Fruit fly (Drosophila melanogaster): ENCODE data around the gene Mur29B.
A peak's percentile ranks its signal among the peaks of the same experiment; 100 is the strongest.

Gene Mur29B

DNA sequence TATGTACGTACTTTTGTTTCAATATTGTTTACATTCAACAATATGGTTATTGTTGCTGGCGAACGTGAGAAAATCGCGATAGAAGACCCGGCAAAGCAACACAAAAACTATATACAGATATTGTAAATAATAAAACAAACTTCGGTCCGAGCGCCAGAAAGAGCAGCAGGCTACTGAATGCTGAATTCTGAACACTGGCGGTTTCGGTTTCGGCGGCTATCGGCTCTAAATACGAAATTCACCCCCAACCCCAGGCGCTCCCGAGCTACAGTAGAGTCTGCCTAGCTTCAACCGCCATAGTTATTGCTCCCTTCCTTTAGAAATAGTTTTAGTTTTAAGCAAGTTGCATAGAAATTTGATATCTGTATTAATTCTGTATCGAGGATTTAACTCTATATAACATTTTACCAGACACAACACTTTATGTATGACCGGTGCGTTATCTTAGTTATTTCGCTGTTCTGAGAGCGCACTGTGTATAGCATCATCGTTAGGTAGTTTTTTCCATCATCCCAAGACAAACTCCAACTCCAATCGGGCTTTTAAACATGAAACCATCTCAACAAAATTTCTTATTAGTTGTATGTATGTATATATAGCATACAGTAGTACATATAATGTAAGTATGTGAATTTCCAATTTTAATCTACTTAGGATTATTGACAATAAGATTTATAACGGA, 10.4 kb downstream of the Mur29B start, which contains the start of gene CG7627 (continued):
- TF ChIP-seq ara (GFP tag; IDR thresholded peaks at IDR 0.05) (peak; percentile 71), crp (GFP tag; optimal IDR thresholded peaks at IDR 0.05) (peak in 1 of 2 experiments; percentile 7), Dp (GFP tag; optimal IDR thresholded peaks at IDR 0.05) (no peak), CG12391 (tag; optimal IDR thresholded peaks at IDR 0.05) (peak; percentile 77), CG11085 (GFP tag; IDR thresholded peaks at IDR 0.05) (peak; percentile 72; the same call in 1 of the 2 replicates), oc (tag; optimal IDR thresholded peaks at IDR 0.05) (no peak), CG5180 (GFP tag; optimal IDR thresholded peaks at IDR 0.05) (peak; percentile 58), cwo (GFP tag; optimal IDR thresholded peaks at IDR 0.05) (peak; percentile 83), CG11696 (GFP tag; IDR thresholded peaks at IDR 0.05) (0 out of 2 replicates have a peak, but pooled peaks have one; percentile 34), CG17385 (GFP tag; optimal IDR thresholded peaks at IDR 0.05) (peak; percentile 68), CG11560 (tag; IDR thresholded peaks at IDR 0.05) (peak; percentile 63; the same call in 2 of the 3 replicates), eyg (GFP tag; optimal IDR thresholded peaks at IDR 0.05) (peak; percentile 50), Taf1 (GFP tag; IDR thresholded peaks at IDR 0.05) (peak; percentile 69), CG16815 (GFP tag; optimal IDR thresholded peaks at IDR 0.05) (peak; percentile 76), caup (GFP tag; optimal IDR thresholded peaks at IDR 0.05; ENCODE audit: severe bottlenecking) (peak; percentile 73), CG3995 (GFP tag; optimal IDR thresholded peaks at IDR 0.05) (peak; percentile 7), CG6254 (GFP tag; optimal IDR thresholded peaks at IDR 0.05) (peak; percentile 12), CG10959 (GFP tag; IDR thresholded peaks at IDR 0.05) (peak; percentile 45; the same call in 1 of the 2 replicates), MBD-R2 (GFP tag; IDR thresholded peaks at IDR 0.05) (no peak; the same call in 1 of the 2 replicates), E2f2 (GFP tag; IDR thresholded peaks at IDR 0.05) (no peak), CG3065 (GFP tag; optimal IDR thresholded peaks at IDR 0.05) (no peak), ham (GFP tag; IDR thresholded peaks at IDR 0.05) (no peak), CG8290 (GFP tag; optimal IDR thresholded peaks at IDR 0.05) (peak; percentile 22), CG8290 (tag; optimal IDR thresholded peaks at IDR 0.05) (peak in 1 of 2 experiments; percentile 71), gsb-n (tag; optimal IDR thresholded peaks at IDR 0.05) (peak; percentile 19), ro (GFP tag; IDR thresholded peaks at IDR 0.05) (peak; percentile 70), CG6272 (GFP tag; IDR thresholded peaks at IDR 0.05) (peak; percentile 58), CG17829 (tag; optimal IDR thresholded peaks at IDR 0.05) (peak; percentile 72), HLH3B (GFP tag; IDR thresholded peaks at IDR 0.05) (peak; percentile 81), Asciz (GFP tag; optimal IDR thresholded peaks at IDR 0.05) (peak; percentile 66), CG7271 (tag; optimal IDR thresholded peaks at IDR 0.05) (no peak), sug (tag; optimal IDR thresholded peaks at IDR 0.05) (peak; percentile 55), CG11247 (GFP tag; IDR thresholded peaks at IDR 0.05) (peak; percentile 88), Tbp (GFP tag; optimal IDR thresholded peaks at IDR 0.05) (no peak), Blimp-1 (GFP tag; optimal IDR thresholded peaks at IDR 0.05) (peak; percentile 66), ase (GFP tag; IDR thresholded peaks at IDR 0.05) (peak; percentile 64; the same call in 2 of the 3 replicates), CoRest (tag; optimal IDR thresholded peaks at IDR 0.05) (peak; percentile 68), yki (optimal IDR thresholded peaks at IDR 0.05) (no peak), Bdp1 (GFP tag; optimal IDR thresholded peaks at IDR 0.05) (peak; percentile 61), run (tag; optimal IDR thresholded peaks at IDR 0.05) (peak; percentile 35), CG32772 (GFP tag; IDR thresholded peaks at IDR 0.05) (peak; percentile 56), h (optimal IDR thresholded peaks at IDR 0.05) (no peak), onecut (GFP tag; IDR thresholded peaks at IDR 0.05) (peak; percentile 54), Nf-YA (GFP tag; IDR thresholded peaks at IDR 0.05) (peak; percentile 53; the same call in 1 of the 2 replicates), CG34224 (GFP tag; IDR thresholded peaks at IDR 0.05; ENCODE audit: partially characterized antibody) (no peak), CG9817 (tag; optimal IDR thresholded peaks at IDR 0.05) (peak; percentile 74), gfzf (GFP tag; optimal IDR thresholded peaks at IDR 0.05) (no peak), CG31441 (GFP tag; IDR thresholded peaks at IDR 0.05) (peak; percentile 81), MTF-1 (GFP tag; optimal IDR thresholded peaks at IDR 0.05; ENCODE audit: borderline replicate concordance) (peak; percentile 29), Dbx (GFP tag; IDR thresholded peaks at IDR 0.05) (peak; percentile 85)
